Worm (Caenorhabditis elegans) whole organism, L3 larva: Measurements from ENCODE around the gene srxa-8.

ENCODE experiments used
- R02D3.7 ChIP-seq: fragments of 150-350 bp; optimal IDR thresholded peaks from 2 replicates; lab custom pipeline; 2014; ENCODE audit warnings: missing biosample characterization, missing genetic modification characterization
- aly-2 ChIP-seq: fragments of 150-350 bp; optimal IDR thresholded peaks from 2 replicates; lab custom pipeline; 2014; ENCODE audit warnings: missing biosample characterization, missing genetic modification characterization
- mdl-1 ChIP-seq: fragments of 150-350 bp; optimal IDR thresholded peaks from 2 replicates; lab custom pipeline; 2014; ENCODE audit warnings: missing biosample characterization, missing genetic modification characterization
- snpc-4 ChIP-seq: fragments of 150-350 bp; optimal IDR thresholded peaks from 2 replicates; lab custom pipeline; 2014; ENCODE audit warnings: missing biosample characterization, missing genetic modification characterization

DNA sequence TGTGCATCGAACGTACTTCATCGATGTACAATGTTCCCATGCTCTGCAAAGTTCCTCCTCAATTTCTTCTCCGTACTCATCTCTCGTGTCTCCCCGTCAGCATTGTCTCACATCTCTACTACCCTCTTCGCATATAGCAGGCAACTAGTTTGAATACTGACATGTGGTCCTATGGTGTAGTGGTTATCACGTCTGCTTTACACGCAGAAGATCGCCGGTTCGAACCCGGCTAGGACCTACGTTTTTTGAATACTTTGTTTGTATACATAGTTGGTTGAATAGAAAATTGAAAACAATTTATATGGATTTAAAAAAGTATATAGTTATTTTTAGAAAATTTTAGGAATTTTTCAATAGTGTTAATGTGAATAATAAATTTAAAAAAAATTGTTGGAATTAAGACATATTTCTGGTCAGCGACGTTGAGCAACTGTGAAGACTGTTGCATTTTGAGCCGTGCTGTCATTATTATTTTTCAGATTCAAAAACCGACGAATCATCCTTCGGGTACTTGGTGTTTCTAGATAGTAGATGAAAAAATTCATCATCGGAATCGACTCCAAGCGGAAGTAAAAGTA, 1.7 kb downstream of the srxa-8 start:
- TF ChIP-seq snpc-4 (tag; lab: Kevin White, UChicago) (peak; percentile 36), aly-2 (tag; lab: Kevin White, UChicago) (no peak), mdl-1 (tag; lab: Kevin White, UChicago) (no peak), R02D3.7 (tag; lab: Kevin White, UChicago) (no peak)
